Worm (Caenorhabditis elegans): ENCODE data around the gene lgc-39.

The lgc-39 gene

ce11 chrV:7175201-7175600 is at the start of gene lgc-39:
Gene lgc-39 (plus strand): TSS chrV:7175501.
- no peak for TF ChIP-seq unc-62 (GFP tag; optimal IDR thresholded peaks at IDR 0.05)

DNA sequence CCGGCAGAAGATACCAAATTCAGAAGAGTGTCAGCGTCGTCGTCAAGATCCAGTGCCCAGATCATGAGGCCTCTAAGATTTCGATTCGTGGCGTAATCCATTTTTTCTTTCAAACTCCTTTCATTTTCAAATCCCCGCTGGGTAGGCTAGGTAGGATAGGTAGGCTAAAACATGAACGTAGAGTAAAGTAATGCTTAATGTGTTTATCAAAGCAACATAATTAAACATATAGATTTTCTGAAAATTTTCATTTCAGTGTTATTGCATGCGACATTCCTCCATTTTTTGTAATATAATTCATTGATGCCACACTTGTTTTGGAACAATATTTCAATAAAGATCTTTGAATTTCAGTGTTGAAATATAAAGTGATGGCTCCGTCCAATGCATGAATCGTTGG is 45.8 kb upstream of the lgc-39 start, which contains the start of gene T01C4.8:
Gene T01C4.8 (minus strand): TSS at position 101 of the 400 bp plus-strand sequence.
- TF ChIP-seq unc-62 (GFP tag; optimal IDR thresholded peaks at IDR 0.05) = no peak

ce11 chrV:7130974-7131373 is 44.3 kb upstream of the lgc-39 start, which contains the start of gene srx-36:
Gene srx-36 (minus strand): TSS chrV:7131074.
- no peak for TF ChIP-seq unc-62 (GFP tag; optimal IDR thresholded peaks at IDR 0.05)

DNA sequence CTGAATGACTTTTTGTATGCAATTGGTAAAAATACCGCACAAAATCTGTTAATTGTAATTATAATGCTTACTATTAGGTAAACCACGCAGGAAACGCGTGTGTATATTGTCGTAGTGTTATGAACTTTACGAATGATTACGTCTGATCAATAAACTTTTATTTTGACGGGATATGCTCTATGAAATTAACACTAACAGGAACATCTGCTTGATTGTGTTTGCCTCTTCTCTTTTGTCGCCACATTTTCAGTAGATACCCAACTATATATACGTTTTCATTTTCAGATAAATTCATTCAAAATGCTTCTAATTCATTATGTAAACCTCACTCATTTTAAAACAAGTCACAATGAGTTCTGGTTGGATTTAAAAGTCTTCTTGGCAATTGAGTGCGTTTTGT is 43.1 kb upstream of the lgc-39 start, which contains the start of gene sre-10:
Gene sre-10 (plus strand): TSS at position 301 of the 400 bp plus-strand sequence.
- no peak for TF ChIP-seq unc-62 (GFP tag; optimal IDR thresholded peaks at IDR 0.05)

DNA sequence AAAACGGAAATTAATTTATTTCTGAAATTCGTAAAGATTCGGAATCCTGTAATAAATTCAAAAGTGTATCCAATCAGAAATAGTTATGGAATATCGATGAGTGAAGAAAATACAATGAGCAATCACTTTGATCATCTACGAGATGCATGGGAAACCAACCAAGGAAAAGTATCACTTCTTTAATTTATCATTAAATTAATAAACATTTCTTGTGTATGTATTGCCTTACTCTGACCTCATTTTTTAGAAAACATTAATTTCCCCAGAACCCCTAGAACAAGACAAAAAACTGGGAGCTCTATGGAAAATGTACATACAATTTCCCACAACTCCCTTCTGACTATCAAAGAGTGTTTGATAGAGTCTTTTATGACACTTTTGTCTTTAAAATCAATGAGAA is 41.3 kb upstream of the lgc-39 start, which contains the start of gene F10D2.16:
Gene F10D2.16 (plus strand): TSS at position 301 of the 400 bp plus-strand sequence.
- no peak for TF ChIP-seq unc-62 (GFP tag; optimal IDR thresholded peaks at IDR 0.05)

- no peak for TF ChIP-seq unc-62 (GFP tag; optimal IDR thresholded peaks at IDR 0.05)
Measured at ce11 chrV:7136859-7137258, 38.4 kb upstream of the lgc-39 start.

DNA sequence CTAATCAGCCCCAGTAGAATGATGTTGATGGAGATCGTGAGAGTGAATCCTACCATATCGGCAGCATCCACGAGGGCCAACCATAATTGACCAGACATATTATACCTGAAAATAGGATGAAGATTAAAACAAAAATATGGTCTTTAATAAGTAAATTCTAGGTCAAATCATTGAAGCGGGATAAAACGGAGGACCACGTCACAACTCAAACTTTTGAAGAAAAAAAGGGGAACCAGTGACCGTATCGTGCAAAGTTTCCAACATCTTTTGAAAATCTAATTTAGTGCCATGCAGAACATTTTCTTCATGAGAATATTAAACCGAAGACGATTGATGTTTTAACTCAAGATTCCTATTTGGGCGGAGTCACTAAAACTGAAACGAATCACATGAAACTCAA is 37.0 kb upstream of the lgc-39 start, which contains the start of gene str-112:
Gene str-112 (minus strand): TSS at position 101 of the 400 bp plus-strand sequence.
- no peak for TF ChIP-seq unc-62 (GFP tag; optimal IDR thresholded peaks at IDR 0.05)

DNA sequence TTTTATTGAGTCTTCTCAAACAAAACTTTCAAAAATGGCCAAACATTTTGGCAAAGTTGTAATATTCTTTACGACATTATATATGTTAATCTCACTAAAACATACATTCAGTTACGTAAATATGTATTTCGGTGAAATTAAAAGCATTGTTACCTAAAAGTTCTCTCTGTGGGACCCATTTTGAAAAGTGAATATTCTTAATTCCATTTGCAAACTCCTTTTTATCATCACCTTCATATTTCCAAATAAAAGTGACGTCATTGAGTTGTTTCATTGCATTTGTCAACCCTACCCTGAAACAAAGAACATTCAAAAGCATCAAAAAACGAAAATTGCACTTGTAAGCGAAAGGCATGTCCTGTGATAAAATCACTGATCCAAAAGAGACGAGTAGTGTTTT is 34.9 kb upstream of the lgc-39 start:
- TF ChIP-seq unc-62 (GFP tag; optimal IDR thresholded peaks at IDR 0.05) = no peak

ce11 chrV:7141864-7142263 is 33.4 kb upstream of the lgc-39 start, which contains the start of gene ugt-40:
Gene ugt-40 (minus strand): TSS chrV:7141964.
- no peak for TF ChIP-seq unc-62 (GFP tag; optimal IDR thresholded peaks at IDR 0.05)

- no peak for TF ChIP-seq unc-62 (GFP tag; optimal IDR thresholded peaks at IDR 0.05)
Measured at ce11 chrV:7142661-7143060, 32.6 kb upstream of the lgc-39 start.

ce11 chrV:7145250-7145850 is 30.0 kb upstream of the lgc-39 start, which contains the start of gene ugt-37:
Gene ugt-37 (minus strand): TSS chrV:7145318.
- no peak for TF ChIP-seq unc-62 (GFP tag; optimal IDR thresholded peaks at IDR 0.05)

ce11 chrV:7147370-7147769 is 27.9 kb upstream of the lgc-39 start, which contains the start of gene ugt-38:
Gene ugt-38 (minus strand): TSS chrV:7147470.
- TF ChIP-seq unc-62 (GFP tag; optimal IDR thresholded peaks at IDR 0.05) = no peak

DNA sequence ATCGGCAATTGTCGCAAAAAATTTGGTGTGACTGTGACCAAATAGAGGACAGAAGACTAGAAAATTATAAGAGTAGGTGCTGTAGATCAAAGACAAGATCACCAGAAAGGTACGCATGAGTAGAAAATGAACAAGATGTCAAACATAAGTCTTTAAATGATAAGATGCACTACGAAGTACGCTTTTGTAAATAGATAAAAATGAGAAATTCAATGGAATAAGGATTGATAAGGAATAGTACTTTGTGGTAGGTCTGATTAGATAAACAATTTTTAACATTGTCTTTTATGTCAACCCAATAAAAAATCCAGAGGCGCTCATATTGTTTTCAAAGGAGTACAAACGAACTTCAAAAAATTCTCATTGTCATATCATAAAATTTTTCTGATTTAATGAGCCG is 24.7 kb upstream of the lgc-39 start, which contains the start of gene F10D2.8:
Gene F10D2.8 (minus strand): TSS at position 145 of the 400 bp plus-strand sequence.
- TF ChIP-seq unc-62 (GFP tag; optimal IDR thresholded peaks at IDR 0.05) = no peak

- no peak for TF ChIP-seq unc-62 (GFP tag; optimal IDR thresholded peaks at IDR 0.05)
Measured at ce11 chrV:7153046-7153445, 22.3 kb upstream of the lgc-39 start, which contains the start of gene fat-7. Gene fat-7 (minus strand): TSS chrV:7153146.

- TF ChIP-seq unc-62 (GFP tag; optimal IDR thresholded peaks at IDR 0.05) = no peak
Measured at ce11 chrV:7156079-7156478, 19.2 kb upstream of the lgc-39 start, which contains the start of gene F10D2.10. Gene F10D2.10 (minus strand): TSS chrV:7156179.

DNA sequence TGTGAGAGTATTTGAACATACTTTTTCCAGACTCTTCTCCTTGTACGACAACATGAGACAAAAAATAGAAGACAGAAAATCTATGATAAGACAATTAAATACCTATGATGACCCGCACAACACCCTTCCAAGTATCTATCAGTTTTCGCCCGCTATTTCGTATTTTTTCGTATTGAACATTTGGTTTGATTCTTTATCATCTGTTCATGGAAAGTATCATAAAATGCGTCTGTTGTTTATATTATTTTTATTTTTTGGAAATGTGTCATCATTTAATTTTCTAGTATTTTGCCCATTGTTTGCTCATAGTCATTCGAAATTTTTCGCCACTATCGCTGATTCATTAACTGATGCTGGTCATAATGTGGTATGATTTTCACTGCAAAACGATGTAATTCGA is 18.2 kb upstream of the lgc-39 start, which contains the start of gene ugt-39:
Gene ugt-39 (plus strand): TSS at position 54 of the 400 bp plus-strand sequence.
- TF ChIP-seq unc-62 (GFP tag; optimal IDR thresholded peaks at IDR 0.05) = no peak

ce11 chrV:7159391-7159790 is 15.9 kb upstream of the lgc-39 start, which contains the start of gene str-204:
Gene str-204 (plus strand): TSS chrV:7159691.
- no peak for TF ChIP-seq unc-62 (GFP tag; optimal IDR thresholded peaks at IDR 0.05)
